Fruit fly (Drosophila melanogaster): ENCODE measurements around the gene PK2-R2.

dm6 chr3R:13379675-13380074, 45.7 kb upstream of the PK2-R2 start, which contains the start of the genes CG9813 and CG8870:
- TF ChIP-seq Smox (GFP tag; optimal IDR thresholded peaks at IDR 0.05) (no peak), Sox102F (GFP tag; optimal IDR thresholded peaks at IDR 0.05) (no peak), acj6 (GFP tag; optimal IDR thresholded peaks at IDR 0.05) (no peak)
